Worm (Caenorhabditis elegans) whole organism, L1 larva: Measurements from ENCODE around the gene ZK792.12.

Experiments used
- ama-1 ChIP-seq: fragments of 150-350 bp; optimal IDR thresholded peaks from 2 replicates; lab custom pipeline; 2014
- ces-1 ChIP-seq: fragments of 150-350 bp; optimal IDR thresholded peaks from 2 replicates; lab custom pipeline; 2014; ENCODE audit warnings: missing biosample characterization, missing genetic modification reagents, missing genetic modification characterization
- fkh-4 ChIP-seq: sonication (generic microtip); optimal IDR thresholded peaks from 2 replicates; lab custom pipeline; 2016; ENCODE audit warnings: missing compliant biosample characterization, missing genetic modification characterization, borderline replicate concordance
- nhr-28 ChIP-seq: fragments of 150-350 bp; optimal IDR thresholded peaks from 2 replicates; lab custom pipeline; 2014; ENCODE audit warnings: missing biosample characterization, missing genetic modification characterization
- nhr-76 ChIP-seq: sonication (generic microtip); optimal IDR thresholded peaks from 2 replicates; lab custom pipeline; 2017; ENCODE audit warnings: missing biosample characterization, missing genetic modification characterization
- nhr-77 ChIP-seq: fragments of 150-350 bp; optimal IDR thresholded peaks from 2 replicates; lab custom pipeline; 2014; ENCODE audit warnings: missing biosample characterization, missing genetic modification characterization
- tlp-1 ChIP-seq: fragments of 150-350 bp; optimal IDR thresholded peaks from 2 replicates; lab custom pipeline; 2014; ENCODE audit warnings: missing biosample characterization, missing genetic modification characterization

- TF ChIP-seq tlp-1 (tag; lab: Kevin White, UChicago), result no peak
- no peak for TF ChIP-seq ama-1 (lab: Kevin White, UChicago)
- no peak for TF ChIP-seq nhr-28 (tag; lab: Kevin White, UChicago)
- TF ChIP-seq ces-1 (GFP tag; lab: Kevin White, UChicago), result no peak
- TF ChIP-seq fkh-4 (tag; lab: Kevin White, UChicago), result no peak
- no peak for TF ChIP-seq nhr-76 (tag; lab: Kevin White, UChicago)
- no peak for TF ChIP-seq nhr-77 (tag; lab: Kevin White, UChicago)
Observed at ce11 chrIV:11735025-11735424, 41.4 kb downstream of the ZK792.12 start, which contains the start of gene K01A6.6.
